Fruit fly (Drosophila melanogaster) whole organism, pupa: Measurements from ENCODE around the gene CG9119.
"Not testable (repeated sequence)": the region's sequence is repeated elsewhere in the genome, so short reads cannot be mapped to it uniquely, and the experiment has no call there.

ENCODE experiments used
- CG10348 ChIP-seq: fragments of 200-800 bp; sonication (Bioruptor generic); IDR thresholded peaks from 2 replicates; pipeline ENCODE4 v1.3.6; 2022; ENCODE audit warnings: missing biosample characterization, missing genetic modification characterization
- CG12605 ChIP-seq: fragments of 200-800 bp; sonication (Bioruptor generic); IDR thresholded peaks from 2 replicates; pipeline ENCODE4 v1.3.6; 2022; ENCODE audit warnings: missing biosample characterization, missing genetic modification characterization
- CG13204 ChIP-seq: fragments of 200-800 bp; sonication (Bioruptor generic); optimal IDR thresholded peaks from 2 replicates; lab custom pipeline; 2018; ENCODE audit warnings: missing biosample characterization, mild to moderate bottlenecking, missing genetic modification characterization, moderate library complexity
- CG14655 ChIP-seq: fragments of 200-800 bp; sonication (Bioruptor generic); optimal IDR thresholded peaks from 3 replicates; lab custom pipeline; 2017; ENCODE audit warnings: mild to moderate bottlenecking, missing biosample characterization, missing genetic modification reagents, missing genetic modification characterization
- CG15710 ChIP-seq: fragments of 200-800 bp; sonication (Bioruptor generic); optimal IDR thresholded peaks from 2 replicates; lab custom pipeline; 2018; ENCODE audit warnings: missing biosample characterization, mild to moderate bottlenecking, missing genetic modification characterization, moderate library complexity
- CG17806 ChIP-seq: fragments of 200-800 bp; sonication (Bioruptor generic); optimal IDR thresholded peaks from 2 replicates; lab custom pipeline; 2018; ENCODE audit warnings: missing biosample characterization, mild to moderate bottlenecking, missing genetic modification characterization, moderate library complexity
- CG32121 ChIP-seq: fragments of 200-800 bp; sonication (Bioruptor generic); IDR thresholded peaks from 2 replicates; pipeline ENCODE4 v1.3.6; 2022; ENCODE audit warnings: missing biosample characterization, missing genetic modification characterization
- CG34367 ChIP-seq: fragments of 200-800 bp; sonication (Bioruptor generic); optimal IDR thresholded peaks from 2 replicates; lab custom pipeline; 2018; ENCODE audit warnings: missing biosample characterization, mild to moderate bottlenecking, missing genetic modification characterization
- CG4496 ChIP-seq: fragments of 200-800 bp; sonication (Bioruptor generic); IDR thresholded peaks from 3 replicates; pipeline ENCODE4 v1.3.6; 2022; ENCODE audit warnings: missing biosample characterization, missing genetic modification characterization
- CG8159 ChIP-seq: fragments of 200-800 bp; sonication (Bioruptor generic); optimal IDR thresholded peaks from 3 replicates; lab custom pipeline; 2018; ENCODE audit warnings: missing biosample characterization, mild to moderate bottlenecking, missing genetic modification characterization, moderate library complexity
- CG8301 ChIP-seq: fragments of 200-800 bp; sonication (Bioruptor generic); optimal IDR thresholded peaks from 2 replicates; lab custom pipeline; 2018; ENCODE audit warnings: missing biosample characterization, mild to moderate bottlenecking, missing genetic modification characterization
- CG9948 ChIP-seq: fragments of 200-800 bp; sonication (Bioruptor generic); optimal IDR thresholded peaks from 2 replicates; lab custom pipeline; 2018; ENCODE audit warnings: missing biosample characterization, mild to moderate bottlenecking, missing genetic modification characterization, moderate library complexity
- D1 ChIP-seq: fragments of 200-800 bp; sonication (Bioruptor generic); optimal IDR thresholded peaks from 2 replicates; lab custom pipeline; 2018; ENCODE audit warnings: missing biosample characterization, mild to moderate bottlenecking, missing genetic modification characterization, moderate library complexity
- EcR ChIP-seq: fragments of 200-800 bp; sonication (Bioruptor generic); optimal IDR thresholded peaks from 3 replicates; lab custom pipeline; 2019; ENCODE audit warnings: missing biosample characterization, missing genetic modification characterization, mild to moderate bottlenecking, moderate library complexity, missing genetic modification reagents
- Ets98B ChIP-seq: fragments of 200-800 bp; sonication (Bioruptor generic); IDR thresholded peaks from 2 replicates; pipeline ENCODE4 v1.3.6; 2022; ENCODE audit warnings: missing biosample characterization, missing genetic modification characterization
- Pif1A ChIP-seq: fragments of 200-800 bp; sonication (Bioruptor generic); optimal IDR thresholded peaks from 3 replicates; lab custom pipeline; 2016; ENCODE audit warnings: missing biosample characterization, missing genetic modification characterization
- Pif1B ChIP-seq: fragments of 200-800 bp; sonication (Bioruptor generic); optimal IDR thresholded peaks from 3 replicates; lab custom pipeline; 2016; ENCODE audit warnings: missing biosample characterization, missing genetic modification characterization
- Snoo ChIP-seq: fragments of 200-800 bp; sonication (Bioruptor generic); optimal IDR thresholded peaks from 3 replicates; lab custom pipeline; 2017; ENCODE audit warnings: missing biosample characterization, mild to moderate bottlenecking, missing genetic modification characterization, inconsistent platforms
- fd96Ca ChIP-seq: fragments of 200-800 bp; sonication (Bioruptor generic); IDR thresholded peaks from 3 replicates; pipeline ENCODE4 v1.3.6; 2022; ENCODE audit warnings: missing biosample characterization, missing genetic modification characterization
- gl ChIP-seq: fragments of 200-800 bp; sonication (Bioruptor generic); optimal IDR thresholded peaks from 2 replicates; lab custom pipeline; 2018; ENCODE audit warnings: missing biosample characterization, mild to moderate bottlenecking, missing genetic modification characterization
- rn ChIP-seq: fragments of 200-800 bp; sonication (Bioruptor generic); IDR thresholded peaks from 2 replicates; pipeline ENCODE4 v1.3.6; 2022; ENCODE audit warnings: missing biosample characterization, missing genetic modification characterization

The CG9119 gene

DNA sequence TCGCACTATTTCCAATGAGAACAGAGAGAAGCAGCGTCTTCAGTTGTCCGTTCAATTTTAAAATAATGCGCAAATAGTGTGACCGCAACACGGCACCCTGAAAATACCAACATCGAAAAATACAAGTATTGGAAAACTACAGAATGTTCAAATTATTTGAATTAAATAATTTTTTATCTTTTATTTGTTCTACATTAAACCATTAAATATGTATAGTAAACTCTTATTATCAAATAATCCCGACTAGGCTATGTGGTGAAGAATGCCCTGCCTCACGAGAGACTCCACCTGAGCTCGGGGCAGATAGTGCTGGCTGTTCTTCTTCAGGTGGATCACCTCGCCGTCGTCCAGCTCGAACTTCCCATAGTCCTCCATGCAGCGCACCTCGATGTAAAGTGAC is 42.2 kb upstream of the CG9119 start, which contains the start of gene CG32318:
Gene CG32318, minus strand, starts transcription at position 101 of the 400 bp plus-strand sequence.
- TF ChIP-seq CG12605 (GFP tag; lab: Robert Waterston, UW); D1 (tag; lab: Kevin White, UChicago); CG10348 (GFP tag; lab: Robert Waterston, UW): not testable (repeated sequence)

DNA sequence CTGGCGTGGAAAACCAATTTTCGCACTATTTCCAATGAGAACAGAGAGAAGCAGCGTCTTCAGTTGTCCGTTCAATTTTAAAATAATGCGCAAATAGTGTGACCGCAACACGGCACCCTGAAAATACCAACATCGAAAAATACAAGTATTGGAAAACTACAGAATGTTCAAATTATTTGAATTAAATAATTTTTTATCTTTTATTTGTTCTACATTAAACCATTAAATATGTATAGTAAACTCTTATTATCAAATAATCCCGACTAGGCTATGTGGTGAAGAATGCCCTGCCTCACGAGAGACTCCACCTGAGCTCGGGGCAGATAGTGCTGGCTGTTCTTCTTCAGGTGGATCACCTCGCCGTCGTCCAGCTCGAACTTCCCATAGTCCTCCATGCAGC is 41.2 kb upstream of the CG9119 start, which contains the start of gene Klp61F:
Gene Klp61F, minus strand, starts transcription at position 101 of the 400 bp plus-strand sequence.
- not testable (repeated sequence) for TF ChIP-seq Pif1A; CG10348 (GFP tag; lab: Robert Waterston, UW); CG34367

DNA sequence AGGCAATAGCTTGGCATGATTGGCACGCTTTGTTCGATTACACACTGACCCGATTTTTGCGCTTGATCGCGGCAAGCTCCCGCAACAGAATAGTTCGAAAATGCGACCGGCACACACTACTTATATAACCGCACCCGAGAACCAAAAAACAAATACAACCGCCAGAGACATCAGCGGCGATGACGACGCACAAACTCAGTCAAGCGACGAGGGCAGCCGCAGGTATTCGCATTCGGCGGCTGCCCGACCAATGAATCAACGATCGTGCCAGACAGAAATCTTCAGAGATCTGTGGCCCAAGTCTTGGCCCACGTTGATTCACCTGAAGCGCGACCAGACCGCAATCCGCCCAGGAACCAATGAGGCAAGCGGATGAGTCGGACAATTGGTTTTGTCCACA is 33.6 kb upstream of the CG9119 start, which contains the start of gene CG9192:
Gene CG9192, minus strand, starts transcription at position 101 of the 400 bp plus-strand sequence.
- TF ChIP-seq EcR (GFP tag; lab: Kevin White, UChicago) = no peak
- no peak for TF ChIP-seq D1 (tag; lab: Kevin White, UChicago)
- no peak for TF ChIP-seq CG4496 (GFP tag; lab: Robert Waterston, UW)
- TF ChIP-seq CG8301 = no peak
- TF ChIP-seq fd96Ca (GFP tag; lab: Robert Waterston, UW) = no peak
- TF ChIP-seq CG32121 (GFP tag; lab: Robert Waterston, UW) = no peak
- no peak for TF ChIP-seq CG17806 (tag; lab: Kevin White, UChicago)
- TF ChIP-seq CG12605 (GFP tag; lab: Robert Waterston, UW) = no peak
- no peak for TF ChIP-seq Snoo (tag; lab: Kevin White, UChicago)
- no peak for TF ChIP-seq Pif1A
- TF ChIP-seq CG8159 (tag; lab: Kevin White, UChicago) = no peak
- TF ChIP-seq rn (GFP tag; lab: Robert Waterston, UW) = no peak
- TF ChIP-seq CG34367 = no peak
- no peak for TF ChIP-seq CG15710 (tag; lab: Kevin White, UChicago)
- TF ChIP-seq CG14655 = no peak
- TF ChIP-seq Pif1B (GFP tag; lab: Kevin White, UChicago) = no peak
- TF ChIP-seq CG13204 = no peak

DNA sequence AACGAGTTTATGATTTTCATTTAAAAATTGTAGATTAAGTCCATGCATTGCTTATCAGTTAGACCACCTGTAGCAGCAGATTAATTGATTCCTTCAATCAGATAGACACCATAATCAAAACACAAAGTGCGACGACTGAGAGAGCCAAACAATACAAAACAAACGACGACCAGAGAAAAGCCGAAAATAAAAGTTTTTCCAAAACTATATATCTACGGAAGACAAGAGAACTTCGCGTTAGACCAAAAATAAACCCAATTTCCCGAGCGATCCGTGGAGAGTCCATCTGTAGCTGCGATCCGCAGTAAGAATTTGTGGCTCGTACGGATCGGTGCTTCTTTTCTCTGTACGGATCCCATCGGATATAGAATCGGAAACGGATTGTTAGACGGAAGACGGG is 30.8 kb upstream of the CG9119 start, which contains the start of gene galene:
Gene galene, plus strand, starts transcription at position 301 of the 400 bp plus-strand sequence.
- TF ChIP-seq CG9948 (tag; lab: Kevin White, UChicago) = no peak
- TF ChIP-seq CG8301 = no peak
- no peak for TF ChIP-seq CG10348 (GFP tag; lab: Robert Waterston, UW)
- TF ChIP-seq CG14655 = no peak
- TF ChIP-seq fd96Ca (GFP tag; lab: Robert Waterston, UW) = no peak
- no peak for TF ChIP-seq CG12605 (GFP tag; lab: Robert Waterston, UW)
- no peak for TF ChIP-seq CG8159 (tag; lab: Kevin White, UChicago)
- TF ChIP-seq Pif1A = no peak

DNA sequence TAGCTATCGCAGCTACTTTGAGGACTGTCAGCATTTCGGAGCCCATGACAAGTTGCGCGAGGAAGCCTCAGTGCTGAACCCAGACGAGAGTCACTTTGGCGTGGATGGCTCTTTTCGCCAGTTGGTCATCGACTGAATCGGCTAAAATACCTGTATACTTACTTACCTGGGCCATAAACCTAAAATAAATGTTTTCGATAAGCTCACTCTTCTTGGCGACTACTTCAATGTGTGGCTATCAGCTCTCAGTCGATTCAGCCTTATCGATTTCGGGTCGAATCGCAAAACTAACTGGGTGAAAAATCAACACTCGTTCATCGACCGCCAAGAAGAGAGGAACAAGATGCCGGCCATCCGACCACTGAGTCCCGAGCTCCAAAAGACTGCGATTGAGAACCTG is 29.2 kb upstream of the CG9119 start, which contains the start of gene CG33966:
Gene CG33966, plus strand, starts transcription at position 301 of the 400 bp plus-strand sequence.
- TF ChIP-seq CG8159 (tag; lab: Kevin White, UChicago) = no peak
- no peak for TF ChIP-seq CG34367
- TF ChIP-seq Ets98B (GFP tag; lab: Robert Waterston, UW) = no peak
- no peak for TF ChIP-seq CG4496 (GFP tag; lab: Robert Waterston, UW)
- no peak for TF ChIP-seq CG15710 (tag; lab: Kevin White, UChicago)
- no peak for TF ChIP-seq CG13204
- TF ChIP-seq CG17806 (tag; lab: Kevin White, UChicago) = no peak
- TF ChIP-seq fd96Ca (GFP tag; lab: Robert Waterston, UW) = no peak
- TF ChIP-seq rn (GFP tag; lab: Robert Waterston, UW) = no peak
- TF ChIP-seq CG14655 = no peak
- TF ChIP-seq CG32121 (GFP tag; lab: Robert Waterston, UW) = no peak
- TF ChIP-seq CG10348 (GFP tag; lab: Robert Waterston, UW) = no peak
- TF ChIP-seq CG9948 (tag; lab: Kevin White, UChicago) = no peak

DNA sequence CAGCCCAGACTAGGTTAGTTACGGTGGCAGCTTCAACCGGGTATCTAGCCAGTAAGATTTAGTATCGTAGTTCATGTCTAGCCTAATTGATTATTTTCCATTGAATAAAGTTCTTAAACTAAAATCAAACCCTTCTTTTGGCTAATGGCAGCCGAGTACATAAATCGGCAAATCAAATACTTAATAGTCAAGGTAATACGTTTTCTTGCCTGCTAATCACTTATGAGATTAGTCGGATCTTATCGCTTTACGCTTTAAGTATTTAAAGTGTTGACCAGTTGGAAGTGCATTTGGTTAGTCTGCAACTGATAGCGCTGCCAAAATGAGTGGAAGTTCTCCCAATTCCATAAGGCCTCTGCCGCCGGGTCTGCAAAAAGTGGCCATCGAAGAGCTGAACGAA is 28.0 kb upstream of the CG9119 start, which contains the start of gene CG33965:
Gene CG33965, plus strand, starts transcription at position 301 of the 400 bp plus-strand sequence.
- no peak for TF ChIP-seq CG14655
- TF ChIP-seq Pif1B (GFP tag; lab: Kevin White, UChicago) = no peak
- TF ChIP-seq CG32121 (GFP tag; lab: Robert Waterston, UW) = no peak
- TF ChIP-seq CG8159 (tag; lab: Kevin White, UChicago) = no peak
- no peak for TF ChIP-seq EcR (GFP tag; lab: Kevin White, UChicago)
- TF ChIP-seq gl (tag; lab: Kevin White, UChicago) = no peak
- TF ChIP-seq CG34367 = no peak
- TF ChIP-seq CG12605 (GFP tag; lab: Robert Waterston, UW) = no peak
- TF ChIP-seq CG13204 = no peak
- TF ChIP-seq CG9948 (tag; lab: Kevin White, UChicago) = no peak
- TF ChIP-seq Pif1A = no peak
- TF ChIP-seq rn (GFP tag; lab: Robert Waterston, UW) = no peak
- TF ChIP-seq D1 (tag; lab: Kevin White, UChicago) = no peak
- no peak for TF ChIP-seq CG17806 (tag; lab: Kevin White, UChicago)
- no peak for TF ChIP-seq fd96Ca (GFP tag; lab: Robert Waterston, UW)
- TF ChIP-seq Snoo (tag; lab: Kevin White, UChicago) = no peak
- TF ChIP-seq CG8301 = no peak
- TF ChIP-seq Ets98B (GFP tag; lab: Robert Waterston, UW) = no peak
